Fruit fly (Drosophila melanogaster) whole organism, embryonic: ENCODE data around the gene CG10019.

Experiments used
- CG10274 ChIP-seq: fragments of 200-800 bp; sonication (Bioruptor generic); optimal IDR thresholded peaks from 3 replicates; lab custom pipeline; 2017; ENCODE audit warnings: missing biosample characterization, mild to moderate bottlenecking, missing genetic modification characterization
- CG10543 ChIP-seq: fragments of 200-800 bp; sonication (Bioruptor generic); optimal IDR thresholded peaks from 3 replicates; lab custom pipeline; 2017; ENCODE audit warnings: missing biosample characterization, mild to moderate bottlenecking, missing genetic modification characterization, moderate library complexity
- CG12391 ChIP-seq: fragments of 200-800 bp; sonication (Bioruptor generic); optimal IDR thresholded peaks from 3 replicates; lab custom pipeline; 2018; ENCODE audit warnings: missing biosample characterization, mild to moderate bottlenecking, missing genetic modification characterization, moderate library complexity
- CG12769 ChIP-seq: fragments of 200-800 bp; sonication (Bioruptor generic); optimal IDR thresholded peaks from 2 replicates; lab custom pipeline; 2019; ENCODE audit warnings: missing biosample characterization, mild to moderate bottlenecking, missing genetic modification characterization, moderate library complexity
- CG18764 ChIP-seq: fragments of 200-800 bp; sonication (Bioruptor generic); optimal IDR thresholded peaks from 3 replicates; lab custom pipeline; 2016; ENCODE audit warnings: missing biosample characterization, missing genetic modification characterization
- CG2120 ChIP-seq: fragments of 200-800 bp; sonication (Bioruptor generic); optimal IDR thresholded peaks from 3 replicates; lab custom pipeline; 2016; ENCODE audit warnings: missing biosample characterization, missing genetic modification characterization
- CG2129 ChIP-seq: fragments of 200-800 bp; sonication (Bioruptor generic); IDR thresholded peaks from 2 replicates; pipeline ENCODE4 v1.3.6; 2022; ENCODE audit warnings: missing biosample characterization, missing genetic modification characterization; ENCODE audit not compliant: partially characterized antibody
- CG2678 ChIP-seq: fragments of 200-800 bp; sonication (Bioruptor generic); optimal IDR thresholded peaks from 3 replicates; lab custom pipeline; 2019; ENCODE audit warnings: missing biosample characterization, mild to moderate bottlenecking, missing genetic modification characterization, moderate library complexity
- CG34376 ChIP-seq: fragments of 200-800 bp; sonication (Bioruptor generic); optimal IDR thresholded peaks from 2 replicates; lab custom pipeline; 2018; ENCODE audit warnings: missing biosample characterization, mild to moderate bottlenecking, missing genetic modification characterization
- CG7839 ChIP-seq: fragments of 200-800 bp; sonication (Bioruptor generic); optimal IDR thresholded peaks from 3 replicates; lab custom pipeline; 2018; ENCODE audit warnings: missing biosample characterization, mild to moderate bottlenecking, missing genetic modification characterization, moderate library complexity
- Chrac-16 ChIP-seq: fragments of 200-800 bp; sonication (Bioruptor generic); optimal IDR thresholded peaks from 3 replicates; lab custom pipeline; 2016; ENCODE audit warnings: missing biosample characterization, missing genetic modification characterization
- D ChIP-seq, 2 experiments: fragments of 200-800 bp in 1 of 2; fragments of >200 bp in 1 of 2; sonication (Bioruptor generic) in 1 of 2; optimal IDR thresholded peaks; 2 replicates in 1 of 2; 3 replicates in 1 of 2; lab custom pipeline; 2017; ENCODE audit warnings: mild to moderate bottlenecking in 1 of 2, missing biosample characterization in 1 of 2, missing genetic modification characterization in 1 of 2, missing genetic modification reagents in 1 of 2
- Dip3 ChIP-seq: fragments of 200-800 bp; sonication (Bioruptor generic); optimal IDR thresholded peaks from 3 replicates; lab custom pipeline; 2016; ENCODE audit warnings: missing biosample characterization, missing genetic modification characterization
- E2f1 ChIP-seq: fragments of 200-800 bp; sonication (Bioruptor generic); IDR thresholded peaks from 2 replicates; pipeline ENCODE4 v1.3.6; 2022; ENCODE audit warnings: missing biosample characterization, missing genetic modification characterization
- Fer1 ChIP-seq: fragments of 200-800 bp; sonication (Bioruptor generic); optimal IDR thresholded peaks from 2 replicates; lab custom pipeline; 2017; ENCODE audit warnings: missing biosample characterization, mild to moderate bottlenecking, missing genetic modification characterization
- H2.0 ChIP-seq: fragments of 200-800 bp; sonication (Bioruptor generic); IDR thresholded peaks from 2 replicates; pipeline ENCODE4 v1.3.6; 2022; ENCODE audit warnings: missing biosample characterization, missing genetic modification characterization
- HLH54F ChIP-seq: fragments of 200-800 bp; sonication (Bioruptor generic); optimal IDR thresholded peaks from 3 replicates; lab custom pipeline; 2016; ENCODE audit warnings: missing biosample characterization, missing genetic modification characterization
- HLHmδ ChIP-seq: fragments of 200-800 bp; sonication (Bioruptor generic); optimal IDR thresholded peaks from 2 replicates; lab custom pipeline; 2018; ENCODE audit warnings: missing biosample characterization, mild to moderate bottlenecking, missing genetic modification characterization, moderate library complexity
- Hmr ChIP-seq: fragments of 200-800 bp; sonication (Bioruptor generic); optimal IDR thresholded peaks from 3 replicates; lab custom pipeline; 2017; ENCODE audit warnings: mild to moderate bottlenecking, missing biosample characterization, missing genetic modification reagents, missing genetic modification characterization
- Hr39 ChIP-seq: fragments of >200 bp; optimal IDR thresholded peaks from 2 replicates; lab custom pipeline; 2017
- Hr51 ChIP-seq, 2 experiments: fragments of 200-800 bp; sonication (Bioruptor generic); optimal IDR thresholded peaks; 2 replicates in 1 of 2; 3 replicates in 1 of 2; lab custom pipeline; 2016 to 2018; ENCODE audit warnings: missing biosample characterization in 2 of 2, missing genetic modification characterization in 2 of 2, mild to moderate bottlenecking in 1 of 2, moderate library complexity in 1 of 2
- Med ChIP-seq: fragments of 200-800 bp; sonication (Bioruptor generic); peaks from one replicate; lab custom pipeline; 2016; ENCODE audit warnings: missing biosample characterization, missing genetic modification characterization, mild to moderate bottlenecking, inconsistent platforms, moderate library complexity
- Meics ChIP-seq: fragments of 200-800 bp; sonication (Bioruptor generic); optimal IDR thresholded peaks from 2 replicates; lab custom pipeline; 2017; ENCODE audit warnings: missing biosample characterization, mild to moderate bottlenecking, missing genetic modification characterization
- Rfx ChIP-seq: fragments of 200-800 bp; sonication (Bioruptor generic); IDR thresholded peaks from 2 replicates; pipeline ENCODE4 v1.3.6; 2022; ENCODE audit warnings: missing biosample characterization, missing genetic modification characterization
- Ssrp ChIP-seq: fragments of 200-800 bp; sonication (Bioruptor generic); optimal IDR thresholded peaks from 2 replicates; lab custom pipeline; 2018; ENCODE audit warnings: missing biosample characterization, mild to moderate bottlenecking, missing genetic modification characterization, moderate library complexity
- Stat92E ChIP-seq, 3 experiments: fragments of >200 bp in 2 of 3; fragments of 200-800 bp in 1 of 3; sonication (Bioruptor generic) in 1 of 3; optimal IDR thresholded peaks; 2 replicates each; lab custom pipeline; 2017 to 2019; ENCODE audit warnings: missing biosample characterization in 3 of 3, missing genetic modification characterization in 3 of 3, mild to moderate bottlenecking in 1 of 3, moderate library complexity in 1 of 3
- TFAM ChIP-seq: fragments of 200-800 bp; sonication (Bioruptor generic); optimal IDR thresholded peaks from 2 replicates; lab custom pipeline; 2017; ENCODE audit warnings: missing biosample characterization, missing genetic modification characterization, inconsistent platforms
- corto ChIP-seq: fragments of 200-800 bp; sonication (Bioruptor generic); optimal IDR thresholded peaks from 2 replicates; lab custom pipeline; 2016; ENCODE audit warnings: missing biosample characterization, mild to moderate bottlenecking, missing genetic modification characterization, moderate library complexity
- cwo ChIP-seq: fragments of 200-800 bp; sonication (Bioruptor generic); optimal IDR thresholded peaks from 3 replicates; lab custom pipeline; 2017; ENCODE audit warnings: missing biosample characterization, missing genetic modification characterization, mild to moderate bottlenecking, moderate library complexity, missing genetic modification reagents
- dan ChIP-seq: fragments of 200-800 bp; sonication (Bioruptor generic); IDR thresholded peaks from 2 replicates; pipeline ENCODE4 v1.3.6; 2022; ENCODE audit warnings: missing biosample characterization, missing genetic modification characterization
- dm ChIP-seq: fragments of 200-800 bp; sonication (Bioruptor generic); optimal IDR thresholded peaks from 3 replicates; lab custom pipeline; 2016; ENCODE audit warnings: missing biosample characterization, missing genetic modification characterization
- gem ChIP-seq: fragments of 200-800 bp; sonication (Bioruptor generic); optimal IDR thresholded peaks from 2 replicates; lab custom pipeline; 2019; ENCODE audit warnings: missing biosample characterization, mild to moderate bottlenecking, missing genetic modification characterization, moderate library complexity
- jumu ChIP-seq: fragments of 200-800 bp; sonication (Bioruptor generic); optimal IDR thresholded peaks from 3 replicates; lab custom pipeline; 2016; ENCODE audit warnings: missing biosample characterization, missing genetic modification characterization
- lab ChIP-seq: fragments of 200-800 bp; sonication (Bioruptor generic); optimal IDR thresholded peaks from 3 replicates; lab custom pipeline; 2017; ENCODE audit warnings: missing biosample characterization, missing genetic modification characterization, mild to moderate bottlenecking, moderate library complexity, missing genetic modification reagents
- lilli ChIP-seq: fragments of 200-800 bp; sonication (Bioruptor generic); optimal IDR thresholded peaks from 3 replicates; lab custom pipeline; 2016; ENCODE audit warnings: missing biosample characterization, missing genetic modification characterization
- nom ChIP-seq: fragments of 200-800 bp; sonication (Bioruptor generic); optimal IDR thresholded peaks from 2 replicates; lab custom pipeline; 2017; ENCODE audit warnings: missing biosample characterization, missing genetic modification characterization, mild to moderate bottlenecking, moderate library complexity, missing genetic modification reagents
- prd ChIP-seq, 3 experiments: fragments of >200 bp in 2 of 3; fragments of 200-800 bp in 1 of 3; sonication (Bioruptor generic) in 1 of 3; optimal IDR thresholded peaks in 2 of 3; IDR thresholded peaks in 1 of 3; 2 replicates in 2 of 3; 3 replicates in 1 of 3; pipeline versions ENCODE4 v1.3.6 to Lab custom; 2017 to 2022; ENCODE audit warnings: missing biosample characterization in 1 of 3, missing genetic modification characterization in 1 of 3
- slbo ChIP-seq: fragments of 200-800 bp; sonication (Bioruptor generic); IDR thresholded peaks from 2 replicates; pipeline ENCODE4 v1.3.6; 2022; ENCODE audit warnings: missing biosample characterization, missing genetic modification characterization

CG10019 gene

DNA sequence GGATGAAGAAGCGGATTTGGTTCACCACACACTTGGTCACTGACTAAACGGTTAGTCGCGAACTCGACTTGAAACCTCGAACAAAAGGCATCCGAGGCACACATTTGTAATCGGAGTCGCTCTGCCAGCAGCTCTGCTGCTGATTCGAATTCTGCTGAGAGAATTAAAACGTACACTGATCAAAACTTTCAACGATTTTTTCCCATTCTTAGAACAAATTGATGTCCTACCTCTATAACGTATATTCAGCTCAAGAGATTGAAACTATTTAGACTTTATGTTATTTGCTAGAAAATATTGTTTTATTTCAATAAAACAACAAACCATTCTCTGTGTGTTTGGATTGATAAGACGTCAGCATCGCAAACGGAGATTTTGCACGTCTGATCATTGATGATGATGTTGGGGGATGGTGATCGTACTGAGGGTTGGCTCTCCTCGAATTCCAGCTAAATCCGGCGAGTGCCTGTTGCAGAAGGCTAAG, 24.8 kb upstream of the CG10019 start, which contains the start of gene CG31778 (continued):
- TF ChIP-seq Ssrp (tag; lab: Kevin White, UChicago) (no peak), CG7839 (tag; lab: Kevin White, UChicago) (no peak), CG12391 (tag; lab: Kevin White, UChicago) (no peak), nom (GFP tag; lab: Kevin White, UChicago) (peak; percentile 68), lilli (GFP tag; lab: Kevin White, UChicago) (peak; percentile 10), lab (GFP tag; lab: Kevin White, UChicago) (peak; percentile 26), dan (GFP tag; lab: Robert Waterston, UW) (no peak), CG2120 (peak; percentile 56), E2f1 (GFP tag; lab: Robert Waterston, UW) (no peak), Hr51 (GFP tag; optimal IDR thresholded peaks at IDR 0.05; lab: Kevin White, UChicago) (peak in 1 of 2 experiments; percentile 4), Hmr (GFP tag; lab: Kevin White, UChicago) (peak; percentile 12), CG10274 (no peak), dm (GFP tag; lab: Kevin White, UChicago) (no peak), Fer1 (GFP tag; lab: Kevin White, UChicago) (peak; percentile 22), Hr39 (lab: Kevin White, UChicago) (no peak), corto (GFP tag; lab: Kevin White, UChicago) (peak; percentile 49), jumu (no peak), CG2129 (GFP tag; lab: Robert Waterston, UW) (no peak), HLHmδ (GFP tag; lab: Kevin White, UChicago) (no peak), CG18764 (GFP tag; lab: Kevin White, UChicago) (no peak), TFAM (GFP tag; lab: Kevin White, UChicago) (no peak), CG12769 (tag; lab: Kevin White, UChicago) (peak; percentile 35), Stat92E (GFP tag; optimal IDR thresholded peaks at IDR 0.05; lab: Kevin White, UChicago) (no peak), gem (tag; lab: Kevin White, UChicago) (peak; percentile 46), CG2678 (tag; lab: Kevin White, UChicago) (peak; percentile 41), CG10543 (GFP tag; lab: Kevin White, UChicago) (peak; percentile 0), slbo (peak; percentile 30; the same call in 1 of the 2 replicates), D (optimal IDR thresholded peaks at IDR 0.05; lab: Kevin White, UChicago) (no peak), D (GFP tag; optimal IDR thresholded peaks at IDR 0.05; lab: Kevin White, UChicago) (no peak), Meics (GFP tag; lab: Kevin White, UChicago) (peak; percentile 12), Dip3 (GFP tag; lab: Kevin White, UChicago) (peak; percentile 9), Med (GFP tag; lab: Kevin White, UChicago) (peak; percentile 72), prd (optimal IDR thresholded peaks at IDR 0.05; lab: Kevin White, UChicago) (no peak), prd (GFP tag; IDR thresholded peaks at IDR 0.05; lab: Robert Waterston, UW) (0 out of 3 replicates have a peak, but pooled peaks have one; percentile 11), H2.0 (0 out of 2 replicates have a peak, but pooled peaks have one; percentile 19), cwo (GFP tag; lab: Kevin White, UChicago) (peak; percentile 25), HLH54F (GFP tag; lab: Kevin White, UChicago) (no peak), Rfx (GFP tag; lab: Robert Waterston, UW) (peak; percentile 62), CG34376 (peak; percentile 55), Chrac-16 (GFP tag; lab: Kevin White, UChicago) (no peak)
